Fruit fly (Drosophila melanogaster) whole organism, embryonic: Measurements from ENCODE around the gene trv.

ENCODE experiments used
- CG10431 ChIP-seq: fragments of 200-800 bp; sonication (Bioruptor generic); optimal IDR thresholded peaks from 3 replicates; lab custom pipeline; 2018; ENCODE audit warnings: missing biosample characterization, mild to moderate bottlenecking, missing genetic modification characterization
- CG11093 ChIP-seq: fragments of 200-800 bp; sonication (Bioruptor generic); IDR thresholded peaks from 3 replicates; pipeline ENCODE4 v1.3.6; 2022; ENCODE audit warnings: missing biosample characterization, missing genetic modification characterization
- CG11398 ChIP-seq: fragments of 200-800 bp; sonication (Bioruptor generic); optimal IDR thresholded peaks from 2 replicates; lab custom pipeline; 2016; ENCODE audit warnings: missing biosample characterization, missing genetic modification characterization
- CG12236 ChIP-seq: fragments of 200-800 bp; sonication (Bioruptor generic); optimal IDR thresholded peaks from 2 replicates; lab custom pipeline; 2016; ENCODE audit warnings: missing biosample characterization, missing genetic modification characterization
- CG1233 ChIP-seq: fragments of 200-800 bp; sonication (Bioruptor generic); optimal IDR thresholded peaks from 4 replicates; lab custom pipeline; 2018; ENCODE audit warnings: missing biosample characterization, mild to moderate bottlenecking, missing genetic modification characterization
- CG12391 ChIP-seq: fragments of 200-800 bp; sonication (Bioruptor generic); optimal IDR thresholded peaks from 3 replicates; lab custom pipeline; 2018; ENCODE audit warnings: missing biosample characterization, mild to moderate bottlenecking, missing genetic modification characterization, moderate library complexity
- CG12942 ChIP-seq: fragments of 200-800 bp; sonication (Bioruptor generic); optimal IDR thresholded peaks from 3 replicates; lab custom pipeline; 2016; ENCODE audit warnings: missing biosample characterization, missing genetic modification characterization
- CG13894 ChIP-seq: fragments of 200-800 bp; sonication (Bioruptor generic); optimal IDR thresholded peaks from 3 replicates; lab custom pipeline; 2018; ENCODE audit warnings: missing biosample characterization, mild to moderate bottlenecking, missing genetic modification characterization, moderate library complexity
- CG15073 ChIP-seq: fragments of 200-800 bp; sonication (Bioruptor generic); optimal IDR thresholded peaks from 2 replicates; lab custom pipeline; 2016; ENCODE audit warnings: missing biosample characterization, missing genetic modification characterization
- CG15601 ChIP-seq: fragments of 200-800 bp; sonication (Bioruptor generic); optimal IDR thresholded peaks from 3 replicates; lab custom pipeline; 2019; ENCODE audit warnings: missing biosample characterization, mild to moderate bottlenecking, missing genetic modification characterization, moderate library complexity
- CG17328 ChIP-seq: fragments of 200-800 bp; sonication (Bioruptor generic); IDR thresholded peaks from 2 replicates; pipeline ENCODE4 v1.3.6; 2022; ENCODE audit warnings: missing biosample characterization, missing genetic modification characterization
- CG18476 ChIP-seq: fragments of 200-800 bp; sonication (Bioruptor generic); optimal IDR thresholded peaks from 2 replicates; lab custom pipeline; 2016; ENCODE audit warnings: missing biosample characterization, mild to moderate bottlenecking, missing genetic modification characterization
- CG18599 ChIP-seq: fragments of 200-800 bp; sonication (Bioruptor generic); optimal IDR thresholded peaks from 3 replicates; lab custom pipeline; 2017; ENCODE audit warnings: missing biosample characterization, missing genetic modification characterization, mild to moderate bottlenecking, moderate library complexity, missing genetic modification reagents
- CG18619 ChIP-seq: fragments of 200-800 bp; sonication (Bioruptor generic); optimal IDR thresholded peaks from 3 replicates; lab custom pipeline; 2017; ENCODE audit warnings: missing biosample characterization, mild to moderate bottlenecking, missing genetic modification characterization
- CG31365 ChIP-seq: fragments of 200-800 bp; sonication (Bioruptor generic); optimal IDR thresholded peaks from 2 replicates; lab custom pipeline; 2018; ENCODE audit warnings: missing biosample characterization, mild to moderate bottlenecking, missing genetic modification characterization
- CG31388 ChIP-seq: fragments of 200-800 bp; sonication (Bioruptor generic); optimal IDR thresholded peaks from 2 replicates; lab custom pipeline; 2016; ENCODE audit warnings: missing biosample characterization, missing genetic modification characterization
- CG32532 ChIP-seq: fragments of 200-800 bp; sonication (Bioruptor generic); IDR thresholded peaks from 2 replicates; pipeline ENCODE4 v1.3.6; 2022; ENCODE audit warnings: missing biosample characterization, missing genetic modification characterization
- CG32767 ChIP-seq: fragments of 200-800 bp; sonication (Bioruptor generic); IDR thresholded peaks from 2 replicates; pipeline ENCODE4 v1.3.6; 2022; ENCODE audit warnings: missing biosample characterization, missing genetic modification characterization
- CG3726 ChIP-seq: fragments of 200-800 bp; sonication (Bioruptor generic); IDR thresholded peaks from 3 replicates; pipeline ENCODE4, ENCODE4 v1.3.6; 2022; ENCODE audit warnings: missing biosample characterization, missing genetic modification characterization
- CG3838 ChIP-seq: fragments of 200-800 bp; sonication (Bioruptor generic); optimal IDR thresholded peaks from 3 replicates; lab custom pipeline; 2016; ENCODE audit warnings: missing biosample characterization, missing genetic modification characterization
- CG42726 ChIP-seq: fragments of 200-800 bp; sonication (Bioruptor generic); IDR thresholded peaks from 2 replicates; pipeline ENCODE4 v1.3.6; 2022; ENCODE audit warnings: missing biosample characterization, missing genetic modification characterization; ENCODE audit not compliant: partially characterized antibody
- CG7357 ChIP-seq: fragments of 200-800 bp; sonication (Bioruptor generic); IDR thresholded peaks from 3 replicates; pipeline ENCODE4 v1.3.6; 2022; ENCODE audit warnings: missing biosample characterization, missing genetic modification characterization
- CG7556 ChIP-seq: fragments of 200-800 bp; sonication (Bioruptor generic); optimal IDR thresholded peaks from 2 replicates; lab custom pipeline; 2017; ENCODE audit warnings: missing biosample characterization, mild to moderate bottlenecking, missing genetic modification characterization
- CG8281 ChIP-seq: fragments of 200-800 bp; sonication (Bioruptor generic); optimal IDR thresholded peaks from 2 replicates; lab custom pipeline; 2018; ENCODE audit warnings: missing biosample characterization, mild to moderate bottlenecking, missing genetic modification characterization, moderate library complexity
- CG8765 ChIP-seq: fragments of 200-800 bp; sonication (Bioruptor generic); IDR thresholded peaks from 2 replicates; pipeline ENCODE4 v1.3.6; 2022; ENCODE audit warnings: missing biosample characterization, missing genetic modification characterization
- CHES-1-like ChIP-seq: fragments of 200-800 bp; sonication (Bioruptor generic); optimal IDR thresholded peaks from 2 replicates; lab custom pipeline; 2016; ENCODE audit warnings: missing biosample characterization, missing genetic modification characterization
- Fer3 ChIP-seq: fragments of 200-800 bp; sonication (Bioruptor generic); optimal IDR thresholded peaks from 2 replicates; lab custom pipeline; 2018; ENCODE audit warnings: missing biosample characterization, mild to moderate bottlenecking, missing genetic modification characterization, moderate library complexity
- HLH3B ChIP-seq: fragments of 200-800 bp; sonication (Bioruptor generic); IDR thresholded peaks from 2 replicates; pipeline ENCODE4 v1.3.6; 2022; ENCODE audit warnings: missing biosample characterization, missing genetic modification characterization
- Hr39 ChIP-seq: fragments of >200 bp; optimal IDR thresholded peaks from 2 replicates; lab custom pipeline; 2017
- NFAT ChIP-seq: fragments of 200-800 bp; sonication (Bioruptor generic); IDR thresholded peaks from 2 replicates; pipeline ENCODE4 v1.3.6; 2022; ENCODE audit warnings: missing biosample characterization, missing genetic modification characterization
- Rfx ChIP-seq: fragments of 200-800 bp; sonication (Bioruptor generic); IDR thresholded peaks from 2 replicates; pipeline ENCODE4 v1.3.6; 2022; ENCODE audit warnings: missing biosample characterization, missing genetic modification characterization
- Sox102F ChIP-seq: fragments of 200-800 bp; sonication (Bioruptor generic); optimal IDR thresholded peaks from 2 replicates; lab custom pipeline; 2018; ENCODE audit warnings: missing biosample characterization, mild to moderate bottlenecking, missing genetic modification characterization, moderate library complexity
- br ChIP-seq: fragments of >200 bp; optimal IDR thresholded peaks from 2 replicates; lab custom pipeline; 2017
- chm ChIP-seq: fragments of 200-800 bp; sonication (Bioruptor generic); IDR thresholded peaks from 2 replicates; pipeline ENCODE4 v1.3.6; 2022; ENCODE audit warnings: missing biosample characterization, missing genetic modification characterization
- dimm ChIP-seq: fragments of 200-800 bp; sonication (Bioruptor generic); IDR thresholded peaks from 2 replicates; pipeline ENCODE4 v1.3.6; 2022; ENCODE audit warnings: missing biosample characterization, missing genetic modification characterization
- dmrt99B ChIP-seq: fragments of 200-800 bp; sonication (Bioruptor generic); optimal IDR thresholded peaks from 2 replicates; lab custom pipeline; 2018; ENCODE audit warnings: missing biosample characterization, mild to moderate bottlenecking, missing genetic modification characterization, moderate library complexity
- dysf ChIP-seq: fragments of 200-800 bp; sonication (Bioruptor generic); IDR thresholded peaks from 3 replicates; pipeline ENCODE4 v1.3.6; 2022; ENCODE audit warnings: missing biosample characterization, missing genetic modification characterization
- gem ChIP-seq: fragments of 200-800 bp; sonication (Bioruptor generic); optimal IDR thresholded peaks from 2 replicates; lab custom pipeline; 2019; ENCODE audit warnings: missing biosample characterization, mild to moderate bottlenecking, missing genetic modification characterization, moderate library complexity
- h ChIP-seq: fragments of >200 bp; optimal IDR thresholded peaks from 2 replicates; lab custom pipeline; 2017
- hb ChIP-seq: fragments of 200-800 bp; sonication (Bioruptor generic); IDR thresholded peaks from 3 replicates; pipeline ENCODE4 v1.3.6; 2022; ENCODE audit warnings: missing biosample characterization, missing genetic modification characterization; ENCODE audit not compliant: partially characterized antibody
- her ChIP-seq: fragments of 200-800 bp; sonication (Bioruptor generic); optimal IDR thresholded peaks from 2 replicates; lab custom pipeline; 2016; ENCODE audit warnings: missing biosample characterization, missing genetic modification characterization
- onecut ChIP-seq: fragments of 200-800 bp; sonication (Bioruptor generic); IDR thresholded peaks from 2 replicates; pipeline ENCODE4 v1.3.6; 2022; ENCODE audit warnings: missing biosample characterization, missing genetic modification characterization
- prd ChIP-seq, 3 experiments: fragments of >200 bp in 2 of 3; fragments of 200-800 bp in 1 of 3; sonication (Bioruptor generic) in 1 of 3; optimal IDR thresholded peaks in 2 of 3; IDR thresholded peaks in 1 of 3; 2 replicates in 2 of 3; 3 replicates in 1 of 3; pipeline versions ENCODE4 v1.3.6 to Lab custom; 2017 to 2022; ENCODE audit warnings: missing biosample characterization in 1 of 3, missing genetic modification characterization in 1 of 3
- repo ChIP-seq: fragments of 200-800 bp; sonication (Bioruptor generic); optimal IDR thresholded peaks from 2 replicates; lab custom pipeline; 2016; ENCODE audit warnings: missing biosample characterization, missing genetic modification characterization
- rib ChIP-seq: fragments of 200-800 bp; sonication (Bioruptor generic); IDR thresholded peaks from 2 replicates; pipeline ENCODE4 v1.3.6; 2022; ENCODE audit warnings: missing biosample characterization, missing genetic modification characterization
- row ChIP-seq: fragments of 200-800 bp; sonication (Bioruptor generic); IDR thresholded peaks from 3 replicates; pipeline ENCODE4 v1.3.6; 2022; ENCODE audit warnings: missing biosample characterization, missing genetic modification characterization
- slou ChIP-seq: fragments of 200-800 bp; sonication (Bioruptor generic); optimal IDR thresholded peaks from 3 replicates; lab custom pipeline; 2016; ENCODE audit warnings: missing biosample characterization, missing genetic modification characterization
- sob ChIP-seq: fragments of 200-800 bp; sonication (Bioruptor generic); IDR thresholded peaks from 2 replicates; pipeline ENCODE4 v1.3.6; 2022; ENCODE audit warnings: missing biosample characterization, missing genetic modification characterization
- tap ChIP-seq: fragments of 200-800 bp; optimal IDR thresholded peaks from 3 replicates; lab custom pipeline; 2019; ENCODE audit warnings: missing biosample characterization, mild to moderate bottlenecking, missing genetic modification characterization, moderate library complexity
- tna ChIP-seq: fragments of 200-800 bp; sonication (Bioruptor generic); IDR thresholded peaks from 2 replicates; pipeline ENCODE4 v1.3.6; 2022; ENCODE audit warnings: missing biosample characterization, missing genetic modification characterization; ENCODE audit not compliant: partially characterized antibody
- trem ChIP-seq: fragments of 200-800 bp; optimal IDR thresholded peaks from 3 replicates; lab custom pipeline; 2019; ENCODE audit warnings: missing biosample characterization, mild to moderate bottlenecking, missing genetic modification characterization, moderate library complexity
- unpg ChIP-seq: fragments of 200-800 bp; sonication (Bioruptor generic); optimal IDR thresholded peaks from 3 replicates; lab custom pipeline; 2018; ENCODE audit warnings: missing biosample characterization, mild to moderate bottlenecking, missing genetic modification characterization, moderate library complexity

trv gene

dm6 chr3R:28118111-28118510, 91.7 kb downstream of the trv start (continued):
- TF ChIP-seq Sox102F (GFP tag; lab: Kevin White, UChicago) (peak; percentile 43), repo (GFP tag; lab: Kevin White, UChicago) (no peak), CG18599 (GFP tag; lab: Kevin White, UChicago) (peak; percentile 83), chm (no peak), onecut (GFP tag; lab: Robert Waterston, UW) (0 out of 2 replicates have a peak, but pooled peaks have one; percentile 13), CG7357 (0 out of 3 replicates have a peak, but pooled peaks have one; percentile 50), rib (no peak), CG1233 (no peak), Fer3 (peak; percentile 47), CG18476 (GFP tag; lab: Kevin White, UChicago) (no peak), CG17328 (no peak), CG12942 (no peak), CG13894 (tag; lab: Kevin White, UChicago) (peak; percentile 50), CG3838 (GFP tag; lab: Kevin White, UChicago) (no peak), hb (GFP tag; lab: Robert Waterston, UW) (no peak), NFAT (no peak), CHES-1-like (GFP tag; lab: Kevin White, UChicago) (no peak), CG10431 (GFP tag; lab: Kevin White, UChicago) (no peak), prd (optimal IDR thresholded peaks at IDR 0.05; lab: Kevin White, UChicago) (no peak), prd (GFP tag; IDR thresholded peaks at IDR 0.05; lab: Robert Waterston, UW) (peak; percentile 50; the same call in 2 of the 3 replicates), CG32767 (GFP tag; lab: Robert Waterston, UW) (peak; percentile 54; the same call in 1 of the 2 replicates), CG31365 (tag; lab: Kevin White, UChicago) (peak; percentile 1), CG12391 (tag; lab: Kevin White, UChicago) (peak; percentile 28), Hr39 (lab: Kevin White, UChicago) (no peak), her (GFP tag; lab: Kevin White, UChicago) (no peak), trem (tag; lab: Kevin White, UChicago) (no peak), CG15601 (tag; lab: Kevin White, UChicago) (no peak), CG18619 (peak; percentile 2), h (no peak), row (GFP tag; lab: Robert Waterston, UW) (peak; percentile 69), CG11398 (GFP tag; lab: Kevin White, UChicago) (no peak), CG31388 (GFP tag; lab: Kevin White, UChicago) (no peak), CG3726 (GFP tag; lab: Robert Waterston, UW) (no peak), br (no peak), gem (peak; percentile 48), unpg (GFP tag; lab: Kevin White, UChicago) (peak; percentile 22), tna (GFP tag; lab: Robert Waterston, UW) (no peak), sob (GFP tag; lab: Robert Waterston, UW) (peak; percentile 27; the same call in 1 of the 2 replicates), Rfx (GFP tag; lab: Robert Waterston, UW) (peak; percentile 51), CG8281 (tag; lab: Kevin White, UChicago) (no peak), dmrt99B (peak; percentile 55), HLH3B (GFP tag; lab: Robert Waterston, UW) (peak; percentile 62; the same call in 1 of the 2 replicates), CG12236 (GFP tag; lab: Kevin White, UChicago) (no peak), CG7556 (GFP tag; lab: Kevin White, UChicago) (peak; percentile 39), CG8765 (no peak), slou (no peak), CG15073 (GFP tag; lab: Kevin White, UChicago) (no peak), CG42726 (no peak), dysf (GFP tag; lab: Robert Waterston, UW) (peak; percentile 56; the same call in 1 of the 3 replicates), dimm (GFP tag; lab: Robert Waterston, UW) (no peak), tap (tag; lab: Kevin White, UChicago) (no peak), CG32532 (peak; percentile 33; the same call in 1 of the 2 replicates), CG11093 (GFP tag; lab: Robert Waterston, UW) (no peak)
